Worm (Caenorhabditis elegans) whole organism, L1 larva: ENCODE results near the gene F52C12.6.

ENCODE experiments used
- C04F5.9 ChIP-seq: sonication (generic microtip); optimal IDR thresholded peaks from 2 replicates; lab custom pipeline; 2016; ENCODE audit warnings: missing genetic modification characterization, missing compliant biosample characterization
- C16A3.4 ChIP-seq: fragments of 150-350 bp; optimal IDR thresholded peaks from 2 replicates; lab custom pipeline; 2014; ENCODE audit warnings: missing biosample characterization, missing genetic modification characterization
- F16B12.6 ChIP-seq: fragments of 150-350 bp; optimal IDR thresholded peaks from 2 replicates; lab custom pipeline; 2014; ENCODE audit warnings: missing biosample characterization, missing genetic modification characterization
- ama-1 ChIP-seq: fragments of 150-350 bp; optimal IDR thresholded peaks from 2 replicates; lab custom pipeline; 2014
- blmp-1 ChIP-seq: fragments of 150-350 bp; optimal IDR thresholded peaks from 2 replicates; lab custom pipeline; 2014; ENCODE audit warnings: missing biosample characterization, missing genetic modification characterization
- ceh-63 ChIP-seq: fragments of 200-800 bp; sonication (Bioruptor generic); optimal IDR thresholded peaks from 2 replicates; lab custom pipeline; 2018; ENCODE audit warnings: mild to moderate bottlenecking, missing genetic modification characterization, missing compliant biosample characterization
- ceh-8 ChIP-seq: fragments of 200-800 bp; sonication (Bioruptor generic); optimal IDR thresholded peaks from 2 replicates; lab custom pipeline; 2018; ENCODE audit warnings: mild to moderate bottlenecking, missing genetic modification characterization, moderate library complexity, missing compliant biosample characterization
- ceh-82 ChIP-seq, 3 experiments: fragments of 150-350 bp in 1 of 3; sonication (generic microtip) in 2 of 3; optimal IDR thresholded peaks; 2 replicates each; lab custom pipeline; 2014 to 2017; ENCODE audit warnings: missing biosample characterization in 3 of 3, missing genetic modification characterization in 3 of 3
- dpl-1 ChIP-seq, 3 experiments: fragments of 150-350 bp in 2 of 3; sonication (generic microtip) in 1 of 3; optimal IDR thresholded peaks; 2 replicates each; lab custom pipeline; 2014 to 2017; ENCODE audit warnings: missing biosample characterization in 3 of 3, missing genetic modification characterization in 3 of 3, missing genetic modification reagents in 3 of 3
- dsc-1 ChIP-seq: sonication (generic microtip); optimal IDR thresholded peaks from 2 replicates; lab custom pipeline; 2016; ENCODE audit warnings: mild to moderate bottlenecking, missing genetic modification characterization, missing compliant biosample characterization
- efl-1 ChIP-seq, 4 experiments: fragments of 150-350 bp; optimal IDR thresholded peaks in 3 of 4; peaks in 1 of 4; 1 replicate in 1 of 4; 2 replicates in 3 of 4; lab custom pipeline; 2014; ENCODE audit warnings: missing biosample characterization in 2 of 4, missing genetic modification characterization in 2 of 4, missing genetic modification reagents in 2 of 4
- elt-3 ChIP-seq, 6 experiments: fragments of 150-350 bp in 1 of 6; sonication (generic microtip); optimal IDR thresholded peaks; 2 replicates each; lab custom pipeline; 2017 to 2018; ENCODE audit warnings: missing biosample characterization in 6 of 6, missing genetic modification characterization in 6 of 6, inconsistent platforms in 1 of 6
- fkh-4 ChIP-seq: sonication (generic microtip); optimal IDR thresholded peaks from 2 replicates; lab custom pipeline; 2016; ENCODE audit warnings: missing compliant biosample characterization, missing genetic modification characterization, borderline replicate concordance
- fkh-8 ChIP-seq: sonication (generic microtip); optimal IDR thresholded peaks from 2 replicates; lab custom pipeline; 2016; ENCODE audit warnings: mild to moderate bottlenecking, missing genetic modification characterization, missing compliant biosample characterization
- grh-1 ChIP-seq: fragments of 200-800 bp; sonication (Bioruptor generic); IDR thresholded peaks from 2 replicates; pipeline ENCODE4 v1.3.6; 2022; ENCODE audit warnings: missing genetic modification reagents, missing genetic modification characterization, missing compliant biosample characterization
- hlh-4 ChIP-seq: sonication (generic microtip); optimal IDR thresholded peaks from 2 replicates; lab custom pipeline; 2016; ENCODE audit warnings: mild to moderate bottlenecking, missing genetic modification characterization, missing compliant biosample characterization
- lin-13 ChIP-seq: fragments of 150-350 bp; optimal IDR thresholded peaks from 2 replicates; lab custom pipeline; 2014; ENCODE audit warnings: missing biosample characterization, missing genetic modification reagents, missing genetic modification characterization
- lin-14 ChIP-seq: fragments of 200-800 bp; sonication (Bioruptor generic); optimal IDR thresholded peaks from 2 replicates; lab custom pipeline; 2018; ENCODE audit warnings: mild to moderate bottlenecking, missing genetic modification characterization, moderate library complexity, missing compliant biosample characterization
- lin-15B ChIP-seq: fragments of 150-350 bp; sonication (generic microtip); optimal IDR thresholded peaks from 3 replicates; lab custom pipeline; 2014; ENCODE audit warnings: missing biosample characterization, missing genetic modification characterization
- lin-35 ChIP-seq, 2 experiments: fragments of 150-350 bp; optimal IDR thresholded peaks; 2 replicates each; lab custom pipeline; 2014; ENCODE audit warnings: missing biosample characterization in 2 of 2, missing genetic modification characterization in 2 of 2, missing genetic modification reagents in 2 of 2
- lsy-2 ChIP-seq, 2 experiments: fragments of 150-350 bp; optimal IDR thresholded peaks; 2 replicates each; lab custom pipeline; 2014; ENCODE audit warnings: missing biosample characterization in 2 of 2, missing genetic modification characterization in 2 of 2
- mdl-1 ChIP-seq, 2 experiments: fragments of 150-350 bp; optimal IDR thresholded peaks; 2 replicates each; lab custom pipeline; 2014 to 2017; ENCODE audit warnings: missing biosample characterization in 2 of 2, missing genetic modification characterization in 2 of 2, inconsistent platforms in 1 of 2
- mef-2 ChIP-seq: fragments of 150-350 bp; optimal IDR thresholded peaks from 2 replicates; lab custom pipeline; 2014; ENCODE audit warnings: missing biosample characterization, missing genetic modification characterization
- mep-1 ChIP-seq: fragments of 150-350 bp; optimal IDR thresholded peaks from 2 replicates; lab custom pipeline; 2014; ENCODE audit warnings: missing biosample characterization, missing genetic modification characterization
- nhr-12 ChIP-seq: sonication (generic microtip); optimal IDR thresholded peaks from 2 replicates; lab custom pipeline; 2017; ENCODE audit warnings: missing biosample characterization, missing genetic modification characterization
- nhr-28 ChIP-seq: fragments of 150-350 bp; optimal IDR thresholded peaks from 2 replicates; lab custom pipeline; 2014; ENCODE audit warnings: missing biosample characterization, missing genetic modification characterization
- nhr-47 ChIP-seq: sonication (generic microtip); optimal IDR thresholded peaks from 2 replicates; lab custom pipeline; 2016; ENCODE audit warnings: mild to moderate bottlenecking, missing genetic modification characterization, moderate library complexity, missing compliant biosample characterization
- nhr-76 ChIP-seq: sonication (generic microtip); optimal IDR thresholded peaks from 2 replicates; lab custom pipeline; 2017; ENCODE audit warnings: missing biosample characterization, missing genetic modification characterization
- nhr-77 ChIP-seq: fragments of 150-350 bp; optimal IDR thresholded peaks from 2 replicates; lab custom pipeline; 2014; ENCODE audit warnings: missing biosample characterization, missing genetic modification characterization
- nhr-84 ChIP-seq: sonication (generic microtip); optimal IDR thresholded peaks from 2 replicates; lab custom pipeline; 2017; ENCODE audit warnings: missing biosample characterization, missing genetic modification characterization
- nhr-85 ChIP-seq: sonication (generic microtip); peaks from one replicate; lab custom pipeline; 2016; ENCODE audit warnings: missing genetic modification characterization, inconsistent platforms, missing compliant biosample characterization
- nhr-90 ChIP-seq: sonication (generic microtip); optimal IDR thresholded peaks from 2 replicates; lab custom pipeline; 2016; ENCODE audit warnings: mild to moderate bottlenecking, missing genetic modification characterization, missing compliant biosample characterization; ENCODE audit not compliant: poor library complexity
- rnt-1 ChIP-seq: sonication (generic microtip); optimal IDR thresholded peaks from 2 replicates; lab custom pipeline; 2016; ENCODE audit warnings: mild to moderate bottlenecking, missing genetic modification characterization, moderate library complexity, missing compliant biosample characterization
- skn-1 ChIP-seq: fragments of 150-350 bp; optimal IDR thresholded peaks from 2 replicates; lab custom pipeline; 2014; ENCODE audit warnings: missing biosample characterization, missing genetic modification characterization
- sox-4 ChIP-seq: sonication (generic microtip); optimal IDR thresholded peaks from 2 replicates; lab custom pipeline; 2016; ENCODE audit warnings: missing genetic modification characterization, missing compliant biosample characterization
- tbx-2 ChIP-seq: sonication (generic microtip); optimal IDR thresholded peaks from 2 replicates; lab custom pipeline; 2016; ENCODE audit warnings: missing genetic modification characterization, missing compliant biosample characterization
- tlp-1 ChIP-seq: fragments of 150-350 bp; optimal IDR thresholded peaks from 2 replicates; lab custom pipeline; 2014; ENCODE audit warnings: missing biosample characterization, missing genetic modification characterization
- unc-130 ChIP-seq: fragments of 150-350 bp; optimal IDR thresholded peaks from 2 replicates; lab custom pipeline; 2017; ENCODE audit warnings: missing biosample characterization, missing genetic modification characterization, inconsistent platforms
- unc-30 ChIP-seq: sonication (generic microtip); optimal IDR thresholded peaks from 2 replicates; lab custom pipeline; 2017; ENCODE audit warnings: missing biosample characterization, missing genetic modification characterization
- unc-86 ChIP-seq: sonication (generic microtip); optimal IDR thresholded peaks from 2 replicates; lab custom pipeline; 2016; ENCODE audit warnings: missing genetic modification characterization, missing compliant biosample characterization
- xbp-1 ChIP-seq: sonication (generic microtip); optimal IDR thresholded peaks from 2 replicates; lab custom pipeline; 2016; ENCODE audit warnings: missing genetic modification characterization, missing compliant biosample characterization
- ztf-4 ChIP-seq: fragments of 150-350 bp; optimal IDR thresholded peaks from 2 replicates; lab custom pipeline; 2014; ENCODE audit warnings: missing biosample characterization, missing genetic modification characterization

F52C12.6 gene

ce11 chrIV:1914900-1915299 is 41.6 kb upstream of the F52C12.6 start:
- TF ChIP-seq nhr-12 (tag; lab: Kevin White, UChicago) (no peak), tbx-2 (tag; lab: Kevin White, UChicago) (no peak), hlh-4 (tag; lab: Kevin White, UChicago) (no peak), nhr-28 (tag; lab: Kevin White, UChicago) (no peak), lin-14 (GFP tag; lab: Kevin White, UChicago) (peak; percentile 33), ama-1 (no peak), mef-2 (tag; lab: Kevin White, UChicago) (no peak), ceh-8 (no peak), nhr-77 (no peak), tlp-1 (no peak), mep-1 (tag; lab: Kevin White, UChicago) (no peak), nhr-85 (tag; lab: Kevin White, UChicago) (peak; percentile 26), lsy-2 (tag; optimal IDR thresholded peaks at IDR 0.05; lab: Kevin White, UChicago) (no peak), fkh-4 (tag; lab: Kevin White, UChicago) (no peak)

ce11 chrIV:1915549-1915948 is 41.0 kb upstream of the F52C12.6 start:
- no peak for TF ChIP-seq hlh-4 (tag; lab: Kevin White, UChicago)
- no peak for TF ChIP-seq unc-86 (tag; lab: Kevin White, UChicago)
- TF ChIP-seq blmp-1 = peak; percentile 17

DNA sequence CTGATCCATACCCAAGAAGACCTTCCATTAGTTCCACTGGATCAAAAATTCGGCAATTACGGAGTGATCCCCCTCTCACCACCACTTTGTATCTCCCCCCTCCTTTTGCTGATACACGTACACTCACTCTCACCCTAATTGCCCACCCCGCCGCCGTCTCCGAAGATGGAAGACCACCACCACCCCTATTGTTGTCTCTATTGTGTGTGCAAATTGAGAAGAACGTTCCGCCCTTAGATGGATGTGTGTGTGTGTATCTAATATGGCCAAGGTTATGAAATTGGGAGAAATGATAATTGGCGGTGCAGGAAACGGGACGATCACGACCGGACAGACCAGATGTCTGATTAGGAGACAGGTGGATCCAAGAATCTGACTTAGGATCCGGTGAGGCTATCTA is 40.3 kb upstream of the F52C12.6 start:
- peak; percentile 70 for TF ChIP-seq nhr-85 (tag; lab: Kevin White, UChicago)
- no peak for TF ChIP-seq lsy-2 (tag; optimal IDR thresholded peaks at IDR 0.05; lab: Kevin White, UChicago)
- TF ChIP-seq lin-14 (GFP tag; lab: Kevin White, UChicago) = peak; percentile 2
- TF ChIP-seq C16A3.4 = no peak
- TF ChIP-seq, all 84 proteins: peak for 2

DNA sequence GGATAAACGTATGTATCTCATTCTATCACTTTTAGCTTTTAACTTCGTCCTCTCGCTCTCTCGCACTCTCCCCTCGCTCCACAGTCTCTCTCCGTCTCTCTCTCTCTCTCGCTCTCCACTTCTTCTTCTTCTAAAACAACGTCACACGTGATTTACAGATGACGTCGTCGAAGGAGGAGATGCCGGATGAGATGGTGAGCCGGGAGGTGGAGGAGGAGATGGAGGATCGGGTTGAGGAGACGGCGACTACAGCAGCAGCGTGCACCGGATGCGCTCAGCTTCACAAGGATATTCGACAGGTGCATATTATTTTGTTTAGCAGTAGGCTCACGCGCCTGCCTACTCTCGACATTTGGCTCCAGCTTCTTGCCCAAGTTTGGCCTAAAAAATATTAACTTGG is 38.7 kb upstream of the F52C12.6 start, which contains the start of gene elt-6:
Gene elt-6 (plus strand): TSS at position 159 of the 400 bp plus-strand sequence.
- TF ChIP-seq elt-3 (tag; optimal IDR thresholded peaks at IDR 0.05; lab: Kevin White, UChicago) (no peak), C04F5.9 (tag; lab: Kevin White, UChicago) (no peak), ztf-4 (tag; lab: Kevin White, UChicago) (no peak), nhr-84 (tag; lab: Kevin White, UChicago) (no peak), grh-1 (GFP tag; lab: Robert Waterston, UW) (0 out of 2 replicates have a peak, but pooled peaks have one; percentile 24), nhr-77 (no peak), rnt-1 (tag; lab: Kevin White, UChicago) (no peak), nhr-85 (tag; lab: Kevin White, UChicago) (peak; percentile 40), dsc-1 (tag; lab: Kevin White, UChicago) (no peak), nhr-76 (tag; lab: Kevin White, UChicago) (no peak), unc-30 (tag; lab: Kevin White, UChicago) (no peak)

ce11 chrIV:1920513-1920912 is 36.0 kb upstream of the F52C12.6 start:
- TF ChIP-seq fkh-8 (tag; lab: Kevin White, UChicago) (no peak), mdl-1 (tag; optimal IDR thresholded peaks at IDR 0.05; lab: Kevin White, UChicago) (no peak), nhr-28 (tag; lab: Kevin White, UChicago) (no peak), lin-13 (GFP tag; lab: Kevin White, UChicago) (no peak), sox-4 (tag; lab: Kevin White, UChicago) (no peak), ama-1 (no peak), nhr-90 (tag; lab: Kevin White, UChicago) (no peak), efl-1 (optimal IDR thresholded peaks at IDR 0.05; lab: Kevin White, UChicago) (no peak), efl-1 (GFP tag; optimal IDR thresholded peaks at IDR 0.05 in 1 of 2; lab: Kevin White, UChicago) (no peak)

DNA sequence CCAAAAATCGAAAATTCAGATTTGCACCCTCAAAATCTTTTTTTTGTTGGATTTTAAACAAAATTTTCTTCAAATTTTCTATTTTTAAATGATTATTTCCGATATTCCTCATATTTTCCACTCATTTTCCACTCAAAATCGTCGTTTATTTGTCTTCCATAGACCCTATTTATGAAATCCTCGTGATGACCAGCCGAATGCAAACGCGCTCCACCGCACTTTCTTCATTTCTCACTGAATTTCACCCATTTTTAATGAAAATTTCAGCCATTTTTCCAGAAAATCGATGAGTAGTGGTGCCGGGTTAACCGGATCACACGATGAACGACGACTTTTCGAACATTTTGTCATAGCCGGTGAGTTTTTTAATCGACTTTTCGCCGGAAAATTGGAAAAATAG is 32.8 kb upstream of the F52C12.6 start, which contains the start of gene denn-4:
Gene denn-4 (plus strand): TSS at position 280 of the 400 bp plus-strand sequence.
- TF ChIP-seq F16B12.6 (tag; lab: Kevin White, UChicago) (peak; percentile 11), nhr-85 (tag; lab: Kevin White, UChicago) (peak; percentile 60), ceh-63 (GFP tag; lab: Kevin White, UChicago) (no peak), lin-35 (GFP tag; optimal IDR thresholded peaks at IDR 0.05; lab: Kevin White, UChicago) (peak; percentile 11 to 48), lin-15B (tag; lab: Kevin White, UChicago) (peak; percentile 4), unc-86 (tag; lab: Kevin White, UChicago) (no peak), ama-1 (no peak), unc-130 (tag; lab: Kevin White, UChicago) (peak; percentile 10), xbp-1 (tag; lab: Kevin White, UChicago) (peak; percentile 16), skn-1 (tag; lab: Kevin White, UChicago) (peak; percentile 45), lsy-2 (tag; optimal IDR thresholded peaks at IDR 0.05; lab: Kevin White, UChicago) (peak in 1 of 2 experiments; percentile 56), tlp-1 (no peak), dpl-1 (GFP tag; optimal IDR thresholded peaks at IDR 0.05; lab: Kevin White, UChicago) (peak in 2 of 3 experiments; percentile 14 to 58), ceh-82 (tag; optimal IDR thresholded peaks at IDR 0.05; lab: Kevin White, UChicago) (peak in 1 of 3 experiments; percentile 16), efl-1 (optimal IDR thresholded peaks at IDR 0.05; lab: Kevin White, UChicago) (peak; percentile 18 to 35), efl-1 (GFP tag; optimal IDR thresholded peaks at IDR 0.05 in 1 of 2; lab: Kevin White, UChicago) (peak; percentile 48 to 94), nhr-47 (no peak), mep-1 (tag; lab: Kevin White, UChicago) (peak; percentile 29)
